Worm (Caenorhabditis elegans) whole organism, L3 larva: Measurements from ENCODE around the gene gei-4.

ENCODE experiments used
- ZK546.5 ChIP-seq: sonication (generic microtip); optimal IDR thresholded peaks from 2 replicates; lab custom pipeline; 2017; ENCODE audit warnings: missing biosample characterization, missing genetic modification characterization
- egl-5 ChIP-seq: fragments of 150-350 bp; optimal IDR thresholded peaks from 2 replicates; lab custom pipeline; 2017; ENCODE audit warnings: missing biosample characterization, missing genetic modification reagents, missing genetic modification characterization, inconsistent platforms
- fos-1 ChIP-seq: fragments of 150-350 bp; optimal IDR thresholded peaks from 2 replicates; lab custom pipeline; 2014; ENCODE audit warnings: missing biosample characterization, missing genetic modification characterization
- nhr-11 ChIP-seq: fragments of 150-350 bp; optimal IDR thresholded peaks from 2 replicates; lab custom pipeline; 2014; ENCODE audit warnings: missing biosample characterization, missing genetic modification characterization
- unc-39 ChIP-seq: sonication (generic microtip); optimal IDR thresholded peaks from 4 replicates; lab custom pipeline; 2017; ENCODE audit warnings: missing biosample characterization, missing genetic modification characterization

DNA sequence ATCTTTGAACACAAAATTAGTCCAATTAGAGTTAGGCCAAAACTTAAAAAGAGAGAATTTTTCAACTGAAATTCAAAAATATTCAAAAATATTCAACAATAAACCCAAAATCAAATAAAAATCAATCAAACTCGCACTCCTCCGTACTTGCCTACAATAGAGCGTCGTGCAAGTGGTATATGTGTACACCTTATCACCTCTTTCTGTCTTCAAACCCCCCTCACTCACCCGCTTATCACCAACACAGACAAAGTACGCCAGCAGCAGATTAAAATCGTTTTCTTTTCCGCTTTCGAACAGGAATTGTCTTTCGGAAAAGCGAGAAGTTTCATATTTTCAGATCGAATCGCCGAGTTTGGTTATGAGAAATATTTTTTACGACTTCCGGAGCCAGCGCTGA, 55.4 kb downstream of the gei-4 start:
- TF ChIP-seq nhr-11 (no peak), unc-39 (tag; lab: Kevin White, UChicago) (no peak), egl-5 (no peak), ZK546.5 (tag; lab: Kevin White, UChicago) (no peak), fos-1 (no peak)
